Worm (Caenorhabditis elegans): Measurements from ENCODE around the gene srd-20.

Gene srd-20

DNA sequence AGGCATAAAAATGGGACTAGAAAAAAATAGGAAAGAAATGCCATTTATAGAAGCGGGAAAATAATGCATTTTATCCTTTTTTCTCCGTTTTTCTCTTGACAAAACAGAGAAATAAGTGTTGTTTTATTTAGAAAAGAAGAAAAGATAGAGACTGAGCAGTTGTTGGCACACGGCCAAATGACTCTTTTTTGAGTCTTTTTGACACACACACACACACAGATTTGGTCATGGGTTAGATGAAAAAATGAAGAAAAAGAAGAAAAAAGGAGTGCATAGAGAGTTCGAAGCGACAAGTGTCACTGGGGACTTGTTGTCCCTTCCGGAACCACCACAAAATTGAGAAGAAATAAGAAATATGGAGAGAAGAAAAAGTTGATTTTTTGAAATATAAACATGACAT, 21.9 kb upstream of the srd-20 start (continued):
- TF ChIP-seq ceh-32 (tag; optimal IDR thresholded peaks at IDR 0.05; ENCODE audit: poor library complexity): no peak
- no peak for TF ChIP-seq dpl-1 (GFP tag; optimal IDR thresholded peaks at IDR 0.05)
- TF ChIP-seq ama-1 (optimal IDR thresholded peaks at IDR 0.05): no peak
- no peak for TF ChIP-seq daf-12 (tag; optimal IDR thresholded peaks at IDR 0.05)
- TF ChIP-seq mep-1 (tag; optimal IDR thresholded peaks at IDR 0.05): peak; percentile 19
- TF ChIP-seq nhr-41 (GFP tag; IDR thresholded peaks at IDR 0.05): no peak
- TF ChIP-seq mxl-2 (GFP tag; conservative IDR thresholded peaks at IDR 0.05): no peak
- no peak for TF ChIP-seq tag-97 (GFP tag; IDR thresholded peaks at IDR 0.05)
- TF ChIP-seq hlh-11 (tag; optimal IDR thresholded peaks at IDR 0.05): peak; percentile 15
- no peak for TF ChIP-seq F44E2.7 (GFP tag; IDR thresholded peaks at IDR 0.05)
- TF ChIP-seq unc-62 (GFP tag; optimal IDR thresholded peaks at IDR 0.05 in 1 of 2): no peak
- TF ChIP-seq unc-62 (tag; optimal IDR thresholded peaks at IDR 0.05): no peak
- no peak for TF ChIP-seq ZK337.2 (GFP tag; IDR thresholded peaks at IDR 0.05)
- no peak for TF ChIP-seq hmg-1.1 (GFP tag; IDR thresholded peaks at IDR 0.05)
- TF ChIP-seq aha-1 (tag): peak; percentile 4
- TF ChIP-seq ztf-7 (tag; optimal IDR thresholded peaks at IDR 0.05): no peak
- no peak for TF ChIP-seq zip-11 (GFP tag; IDR thresholded peaks at IDR 0.05)
- TF ChIP-seq attf-4 (tag; optimal IDR thresholded peaks at IDR 0.05): no peak

DNA sequence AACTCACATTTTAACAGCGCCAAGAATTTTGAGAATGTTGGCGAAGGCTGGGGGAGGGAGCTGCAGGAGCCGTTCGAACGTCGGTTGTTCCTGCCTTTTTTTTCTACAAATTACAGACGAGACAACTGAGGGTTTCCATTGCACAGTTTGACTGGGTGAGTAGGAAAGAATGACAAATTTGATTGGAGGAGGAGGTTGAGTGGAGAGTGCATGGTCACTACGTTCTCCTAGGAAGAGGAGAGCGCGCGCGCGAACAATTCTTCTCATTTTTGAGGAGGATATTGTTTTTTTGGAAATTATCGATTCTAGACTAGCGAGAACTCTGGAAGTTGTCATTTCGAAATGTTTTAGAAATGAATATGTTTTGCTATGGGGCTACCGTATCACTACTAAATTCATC, 20.7 kb upstream of the srd-20 start, which contains the start of gene dhs-17:
Gene dhs-17 (minus strand): TSS at position 101 of the 400 bp plus-strand sequence.
- no peak for TF ChIP-seq egl-27 (tag; optimal IDR thresholded peaks at IDR 0.05)
- TF ChIP-seq nhr-6 (tag; optimal IDR thresholded peaks at IDR 0.05): no peak
- no peak for TF ChIP-seq ctbp-1 (GFP tag; IDR thresholded peaks at IDR 0.05)
- TF ChIP-seq mdt-29 (GFP tag; IDR thresholded peaks at IDR 0.05): no peak
- no peak for TF ChIP-seq aly-2 (tag; optimal IDR thresholded peaks at IDR 0.05)

DNA sequence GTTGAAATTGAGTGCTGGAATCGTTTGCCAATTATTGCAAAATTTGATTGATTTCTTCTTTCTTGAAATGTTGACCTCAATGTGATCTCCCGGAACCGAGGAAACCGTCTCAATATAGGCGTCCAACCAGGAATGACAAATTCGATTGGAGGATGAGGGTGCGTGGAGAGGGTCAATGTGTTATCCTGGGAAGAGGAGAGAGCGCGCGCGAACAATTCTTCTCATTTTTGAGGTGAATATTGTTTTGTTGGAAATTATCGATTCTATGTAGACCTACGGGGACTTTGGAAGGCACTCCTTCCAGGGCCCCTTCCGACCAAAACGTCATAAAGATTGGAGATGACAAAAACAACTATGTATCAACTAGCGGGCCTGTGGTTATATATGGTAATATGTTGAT, 18.8 kb upstream of the srd-20 start:
- no peak for TF ChIP-seq sdz-12 (GFP tag; optimal IDR thresholded peaks at IDR 0.05)
- no peak for TF ChIP-seq daf-19 (GFP tag; conservative IDR thresholded peaks at IDR 0.05)
- no peak for TF ChIP-seq ceh-28 (tag; optimal IDR thresholded peaks at IDR 0.05)
- no peak for TF ChIP-seq dve-1 (tag; optimal IDR thresholded peaks at IDR 0.05; ENCODE audit: insufficient read depth)
- TF ChIP-seq tra-1 (GFP tag; IDR thresholded peaks at IDR 0.05): no peak
- no peak for TF ChIP-seq lsy-2 (tag; optimal IDR thresholded peaks at IDR 0.05)
- no peak for TF ChIP-seq mxl-3 (GFP tag; optimal IDR thresholded peaks at IDR 0.05)
- no peak for TF ChIP-seq nhr-111 (GFP tag; optimal IDR thresholded peaks at IDR 0.05)
- no peak for TF ChIP-seq zfp-2 (tag; optimal IDR thresholded peaks at IDR 0.05)
- no peak for TF ChIP-seq pqm-1 (tag; optimal IDR thresholded peaks at IDR 0.05)
- TF ChIP-seq T26A8.4 (GFP tag; IDR thresholded peaks at IDR 0.05): no peak
- no peak for TF ChIP-seq fos-1 (tag; optimal IDR thresholded peaks at IDR 0.05)
- no peak for TF ChIP-seq aha-1 (tag)
- TF ChIP-seq saeg-2 (GFP tag; IDR thresholded peaks at IDR 0.05): no peak

DNA sequence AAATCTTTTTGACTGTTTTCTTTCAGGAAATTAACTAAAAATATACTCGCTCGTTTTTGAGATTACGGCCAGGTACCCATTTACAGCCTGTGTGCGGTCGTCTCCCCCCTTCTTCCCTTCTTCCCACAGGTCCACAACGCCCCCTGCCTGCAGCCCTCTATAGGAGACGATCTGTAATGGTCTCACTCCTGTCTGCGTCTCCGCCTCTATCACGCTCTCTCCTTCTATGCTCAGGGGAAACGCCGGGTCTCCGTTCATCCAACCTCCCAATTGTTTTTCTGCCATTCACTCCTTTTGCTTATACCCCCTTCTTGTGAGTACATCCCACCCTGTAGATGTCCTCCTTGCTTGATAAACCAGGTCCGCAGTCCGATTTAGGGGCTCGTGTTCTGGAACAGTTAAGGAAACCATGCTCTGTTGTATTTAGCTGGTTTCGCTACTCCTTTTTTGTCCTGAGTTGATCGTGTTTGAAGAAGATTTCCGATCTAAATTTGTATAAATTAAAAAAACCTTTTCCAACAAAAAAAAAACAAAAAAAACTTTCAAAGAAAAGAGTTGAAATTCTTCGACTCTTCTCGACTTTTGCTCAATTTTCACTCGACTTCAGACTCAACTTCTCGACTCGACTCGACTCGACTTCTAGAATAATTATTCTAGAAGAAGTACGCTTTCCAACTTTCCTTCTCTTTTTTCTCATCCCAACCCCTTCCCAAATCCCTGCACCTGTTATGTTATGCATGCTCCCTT, 16.8 kb upstream of the srd-20 start, which contains the start of gene F29G9.1:
Gene F29G9.1 (plus strand): TSS at position 697 of the 747 bp plus-strand sequence.
- TF ChIP-seq set-16 (GFP tag; IDR thresholded peaks at IDR 0.05): peak; percentile 50; the same call in 1 of the 2 replicates

Measured in whole organism, L4 larva.